Worm (Caenorhabditis elegans): ENCODE results near the gene K06H7.1.

K06H7.1 gene

DNA sequence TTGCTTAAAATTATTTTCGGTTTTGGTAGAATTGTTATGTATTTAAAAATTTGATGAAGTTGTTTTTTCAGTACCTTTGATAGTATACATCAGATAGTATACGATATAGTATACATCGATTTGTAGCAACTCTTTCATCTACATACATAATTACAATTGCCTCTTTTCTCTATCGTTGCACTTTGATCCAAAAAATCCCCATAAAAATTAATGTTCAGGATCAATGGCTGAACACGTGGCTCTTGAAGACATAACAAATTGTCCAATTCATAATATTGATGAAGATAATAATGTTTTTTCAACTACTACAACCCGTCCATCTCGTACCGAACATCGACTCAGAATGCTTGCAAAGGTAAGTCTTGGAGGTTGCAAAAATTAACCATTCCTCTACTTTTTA is 49.6 kb downstream of the K06H7.1 start, which contains the start of gene D2007.2:
TSS of gene D2007.2 (plus strand) at position 213 of the 400 bp plus-strand sequence.
- TF ChIP-seq nhr-71 (tag; optimal IDR thresholded peaks at IDR 0.05) (no peak), efl-1 (optimal IDR thresholded peaks at IDR 0.05) (no peak), efl-1 (GFP tag; optimal IDR thresholded peaks at IDR 0.05 in 1 of 2) (peak in 1 of 2 experiments; percentile 92), nhr-11 (tag; optimal IDR thresholded peaks at IDR 0.05) (no peak), nhr-19 (GFP tag; conservative IDR thresholded peaks at IDR 0.05) (no peak), nhr-20 (tag; optimal IDR thresholded peaks at IDR 0.05) (no peak), hpl-2 (GFP tag; optimal IDR thresholded peaks at IDR 0.05) (no peak), mep-1 (tag; optimal IDR thresholded peaks at IDR 0.05) (no peak), swsn-7 (tag; optimal IDR thresholded peaks at IDR 0.05) (no peak), ceh-63 (GFP tag; optimal IDR thresholded peaks at IDR 0.05) (no peak)

Data from whole organism, L1 larva.